Worm (Caenorhabditis elegans): ENCODE results near the gene C14E2.1.

C14E2.1 gene

DNA sequence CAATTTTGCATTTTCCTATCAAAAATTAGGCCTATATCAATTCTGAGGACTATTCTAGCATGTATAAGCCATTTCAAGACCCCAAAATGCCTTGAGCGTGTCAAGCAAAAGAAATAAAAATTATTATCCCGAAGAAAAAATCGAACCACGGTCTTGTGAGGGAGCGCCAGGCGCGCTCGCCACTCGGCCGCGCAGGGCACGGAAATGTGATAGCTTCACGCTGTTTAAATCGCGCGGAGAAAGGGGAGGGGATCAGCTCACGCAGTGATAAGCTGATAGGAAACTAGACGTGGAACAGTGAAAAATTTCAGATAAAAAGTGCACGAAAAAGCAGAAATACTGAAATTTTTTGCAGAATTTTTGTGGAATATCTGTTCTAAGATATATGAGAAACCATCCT, 11.4 kb downstream of the C14E2.1 start (continued):
- TF ChIP-seq mcd-1 (GFP tag; IDR thresholded peaks at IDR 0.05) (peak; percentile 36; the same call in 1 of the 2 replicates), let-526 (GFP tag; IDR thresholded peaks at IDR 0.05) (0 out of 2 replicates have a peak, but pooled peaks have one; percentile 30), nhr-90 (tag; optimal IDR thresholded peaks at IDR 0.05) (peak; percentile 88), F22D6.2 (tag; optimal IDR thresholded peaks at IDR 0.05) (peak; percentile 23), lin-54 (GFP tag; optimal IDR thresholded peaks at IDR 0.05) (peak; percentile 53), ztf-3 (GFP tag; optimal IDR thresholded peaks at IDR 0.05) (no peak), rpc-1 (optimal IDR thresholded peaks at IDR 0.05) (peak; percentile 91), rpc-1 (tag; optimal IDR thresholded peaks at IDR 0.05) (peak; percentile 98), F57A8.1 (GFP tag; optimal IDR thresholded peaks at IDR 0.05) (peak; percentile 2), zfh-2 (GFP tag; conservative IDR thresholded peaks at IDR 0.05) (peak; percentile 87)

DNA sequence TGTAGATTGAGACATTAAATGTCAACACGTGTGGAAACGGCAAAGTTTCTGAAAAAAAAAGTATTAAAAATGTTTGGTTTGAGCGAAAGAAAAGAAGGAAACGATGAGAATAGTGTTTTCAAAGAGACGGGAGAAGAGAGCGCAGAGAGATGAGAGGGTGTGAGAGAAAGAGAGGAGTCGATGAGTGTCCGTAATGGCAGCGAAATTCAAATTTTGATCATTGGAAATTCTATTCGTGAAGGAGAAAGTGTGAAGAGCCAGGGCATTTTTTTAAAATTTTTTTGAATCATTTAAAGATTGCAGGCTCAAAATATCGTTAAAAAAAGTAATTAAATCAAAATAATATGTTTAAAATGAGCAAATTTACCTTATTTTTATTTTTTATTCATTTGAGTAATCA, 19.2 kb downstream of the C14E2.1 start, which contains the start of gene T26C11.4:
TSS of gene T26C11.4 (minus strand) at position 54 of the 400 bp plus-strand sequence.
- TF ChIP-seq Y79H2A.3 (GFP tag; conservative IDR thresholded peaks at IDR 0.05) (no peak), lin-35 (GFP tag; optimal IDR thresholded peaks at IDR 0.05) (peak in 1 of 3 experiments; percentile 1), hmg-1.2 (GFP tag; IDR thresholded peaks at IDR 0.05) (peak; percentile 58; the same call in 1 of the 2 replicates)

DNA sequence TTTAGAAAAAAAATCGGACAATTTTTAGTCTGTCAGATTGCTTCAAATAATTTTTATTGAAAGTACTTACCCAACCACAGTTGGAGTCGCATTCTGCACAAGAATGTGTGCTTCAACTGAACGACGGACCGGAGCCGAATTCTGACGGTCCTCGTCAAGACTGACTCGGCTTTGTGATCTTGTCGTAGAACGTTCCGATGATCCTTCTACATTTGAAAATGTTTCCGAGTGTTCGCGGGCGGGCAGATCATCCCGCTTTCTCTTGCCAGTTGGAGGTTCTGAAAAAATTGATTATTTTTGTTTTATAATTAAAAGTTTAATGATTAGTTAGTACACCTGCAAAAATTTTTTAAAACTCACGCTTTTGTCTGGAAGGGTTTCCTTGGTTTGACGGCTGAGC, 21.4 kb downstream of the C14E2.1 start:
- TF ChIP-seq ztf-26 (tag; optimal IDR thresholded peaks at IDR 0.05) (no peak), tbx-9 (tag; optimal IDR thresholded peaks at IDR 0.05; ENCODE audit: borderline replicate concordance) (no peak), nhr-27 (tag; optimal IDR thresholded peaks at IDR 0.05) (no peak), repo-1 (tag; optimal IDR thresholded peaks at IDR 0.05) (no peak), T26A5.8 (tag; optimal IDR thresholded peaks at IDR 0.05) (no peak), ceh-79 (tag; optimal IDR thresholded peaks at IDR 0.05) (no peak), K12H6.12 (tag; optimal IDR thresholded peaks at IDR 0.05) (no peak), egl-18 (GFP tag; IDR thresholded peaks at IDR 0.05) (no peak), sdz-38 (tag; optimal IDR thresholded peaks at IDR 0.05) (no peak), lin-54 (GFP tag; optimal IDR thresholded peaks at IDR 0.05) (no peak), hmg-1.2 (GFP tag; IDR thresholded peaks at IDR 0.05) (no peak), lir-1 (GFP tag; conservative IDR thresholded peaks at IDR 0.05) (no peak), attf-3 (GFP tag; conservative IDR thresholded peaks at IDR 0.05) (no peak), dox-1 (GFP tag; IDR thresholded peaks at IDR 0.05) (no peak), attf-5 (GFP tag; optimal IDR thresholded peaks at IDR 0.05) (no peak), egrh-3 (GFP tag; IDR thresholded peaks at IDR 0.05) (no peak), nhr-80 (tag; optimal IDR thresholded peaks at IDR 0.05) (no peak), ama-1 (optimal IDR thresholded peaks at IDR 0.05) (no peak), ama-1 (GFP tag; optimal IDR thresholded peaks at IDR 0.05) (no peak), rcor-1 (GFP tag; IDR thresholded peaks at IDR 0.05) (no peak), egl-44 (GFP tag; IDR thresholded peaks at IDR 0.05) (no peak)

DNA sequence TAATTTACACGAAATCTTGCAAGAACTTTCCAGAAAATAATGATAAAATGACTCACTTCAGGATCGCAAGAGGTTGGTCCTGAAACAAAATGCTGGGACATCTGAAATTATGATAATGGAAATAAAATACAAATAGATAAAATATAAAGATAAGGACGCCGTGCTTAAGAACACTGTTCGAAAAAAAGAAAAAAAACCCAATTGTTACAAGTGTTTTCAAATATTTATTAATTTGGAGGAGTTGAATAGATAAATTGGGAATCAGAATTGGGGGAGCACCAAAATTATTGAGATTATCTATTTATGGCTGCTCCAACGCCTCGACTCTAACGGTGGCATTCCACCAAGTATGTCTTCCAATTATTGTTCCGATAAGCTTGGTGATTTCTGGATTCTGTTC, 22.3 kb downstream of the C14E2.1 start, which contains the start of gene ceh-41:
TSS of gene ceh-41 (minus strand) at position 101 of the 400 bp plus-strand sequence.
- no peak for TF ChIP-seq egl-44 (GFP tag; IDR thresholded peaks at IDR 0.05)
- no peak for TF ChIP-seq B0035.1 (tag; optimal IDR thresholded peaks at IDR 0.05)
- TF ChIP-seq cebp-1 (GFP tag; IDR thresholded peaks at IDR 0.05), result no peak
- TF ChIP-seq cebp-1 (tag; optimal IDR thresholded peaks at IDR 0.05), result no peak
- TF ChIP-seq hmg-20 (GFP tag; IDR thresholded peaks at IDR 0.05), result no peak
- TF ChIP-seq ztf-26 (tag; optimal IDR thresholded peaks at IDR 0.05), result no peak
- TF ChIP-seq ekl-4 (GFP tag; IDR thresholded peaks at IDR 0.05), result no peak
- TF ChIP-seq let-526 (GFP tag; IDR thresholded peaks at IDR 0.05), result no peak
- no peak for TF ChIP-seq F52B5.7 (tag; optimal IDR thresholded peaks at IDR 0.05)
- no peak for TF ChIP-seq ceh-91 (GFP tag; IDR thresholded peaks at IDR 0.05)
- no peak for TF ChIP-seq F55B11.4 (tag; optimal IDR thresholded peaks at IDR 0.05; ENCODE audit: borderline replicate concordance, insufficient read depth)
- TF ChIP-seq nfya-1 (tag; optimal IDR thresholded peaks at IDR 0.05; ENCODE audit: borderline replicate concordance, insufficient read depth), result no peak
- TF ChIP-seq ztf-22 (GFP tag; optimal IDR thresholded peaks at IDR 0.05), result no peak
- no peak for TF ChIP-seq sea-2 (GFP tag; IDR thresholded peaks at IDR 0.05)
- TF ChIP-seq B0019.2 (GFP tag; conservative IDR thresholded peaks at IDR 0.05), result no peak
- TF ChIP-seq egrh-3 (GFP tag; IDR thresholded peaks at IDR 0.05), result no peak
